Worm (Caenorhabditis elegans): ENCODE measurements around the gene pcrg-1.

ce11 chrII:7224074-7224473 is 23.7 kb downstream of the pcrg-1 start:
- TF ChIP-seq nhr-237 (tag; optimal IDR thresholded peaks at IDR 0.05) (no peak), lin-13 (tag; optimal IDR thresholded peaks at IDR 0.05) (no peak), pha-4 (tag; optimal IDR thresholded peaks at IDR 0.05) (no peak), unc-62 (GFP tag; optimal IDR thresholded peaks at IDR 0.05) (no peak), cnd-1 (tag; optimal IDR thresholded peaks at IDR 0.05) (no peak), mep-1 (tag; optimal IDR thresholded peaks at IDR 0.05) (no peak), snpc-4 (tag; optimal IDR thresholded peaks at IDR 0.05) (no peak), ztf-11 (tag; optimal IDR thresholded peaks at IDR 0.05) (no peak), sptf-1 (tag; optimal IDR thresholded peaks at IDR 0.05) (no peak), unc-39 (tag; optimal IDR thresholded peaks at IDR 0.05) (no peak)

All from whole organism, mixed stage, embryonic.